Fruit fly (Drosophila melanogaster) whole organism, embryonic: Measurements from ENCODE around the gene par-6.

Experiments
- ATbp ChIP-seq: fragments of 200-800 bp; sonication (Bioruptor generic); optimal IDR thresholded peaks from 2 replicates; lab custom pipeline; 2017; ENCODE audit warnings: missing biosample characterization, mild to moderate bottlenecking, missing genetic modification characterization, missing genetic modification reagents
- Aef1 ChIP-seq: fragments of 200-800 bp; sonication (Bioruptor generic); IDR thresholded peaks from 3 replicates; pipeline ENCODE4 v1.3.6; 2022; ENCODE audit warnings: missing biosample characterization, missing genetic modification characterization
- Bdp1 ChIP-seq: fragments of 200-800 bp; sonication (Bioruptor generic); optimal IDR thresholded peaks from 3 replicates; lab custom pipeline; 2016; ENCODE audit warnings: missing biosample characterization, missing genetic modification characterization
- CG10654 ChIP-seq: fragments of 200-800 bp; sonication (Bioruptor generic); optimal IDR thresholded peaks from 2 replicates; lab custom pipeline; 2016; ENCODE audit warnings: missing biosample characterization, missing genetic modification characterization
- CG11723 ChIP-seq: fragments of 200-800 bp; sonication (Bioruptor generic); optimal IDR thresholded peaks from 2 replicates; lab custom pipeline; 2017; ENCODE audit warnings: missing biosample characterization, mild to moderate bottlenecking, missing genetic modification characterization
- CG12299 ChIP-seq: fragments of 200-800 bp; sonication (Bioruptor generic); optimal IDR thresholded peaks from 2 replicates; lab custom pipeline; 2018; ENCODE audit warnings: missing biosample characterization, mild to moderate bottlenecking, missing genetic modification characterization
- CG12769 ChIP-seq: fragments of 200-800 bp; sonication (Bioruptor generic); optimal IDR thresholded peaks from 2 replicates; lab custom pipeline; 2019; ENCODE audit warnings: missing biosample characterization, mild to moderate bottlenecking, missing genetic modification characterization, moderate library complexity
- CG13123 ChIP-seq: fragments of 200-800 bp; sonication (Bioruptor generic); optimal IDR thresholded peaks from 2 replicates; lab custom pipeline; 2016; ENCODE audit warnings: missing biosample characterization, missing genetic modification characterization
- CG13296 ChIP-seq: fragments of 200-800 bp; sonication (Bioruptor generic); optimal IDR thresholded peaks from 3 replicates; lab custom pipeline; 2018; ENCODE audit warnings: missing biosample characterization, mild to moderate bottlenecking, missing genetic modification characterization
- CG14667 ChIP-seq: fragments of 200-800 bp; sonication (Bioruptor generic); IDR thresholded peaks from 2 replicates; pipeline ENCODE4 v1.3.6; 2022; ENCODE audit warnings: missing biosample characterization, missing genetic modification characterization
- CG15269 ChIP-seq: fragments of 200-800 bp; sonication (Bioruptor generic); optimal IDR thresholded peaks from 2 replicates; lab custom pipeline; 2018; ENCODE audit warnings: missing biosample characterization, mild to moderate bottlenecking, missing genetic modification characterization, moderate library complexity
- CG16779 ChIP-seq: fragments of 200-800 bp; sonication (Bioruptor generic); IDR thresholded peaks from 2 replicates; pipeline ENCODE4 v1.3.6; 2022; ENCODE audit warnings: missing biosample characterization, missing genetic modification characterization
- CG2199 ChIP-seq: fragments of 200-800 bp; sonication (Bioruptor generic); IDR thresholded peaks from 3 replicates; pipeline ENCODE4 v1.3.6; 2022; ENCODE audit warnings: missing biosample characterization, missing genetic modification characterization
- CG6175 ChIP-seq: fragments of 200-800 bp; sonication (Bioruptor generic); IDR thresholded peaks from 3 replicates; pipeline ENCODE4 v1.3.6; 2022; ENCODE audit warnings: missing biosample characterization, missing genetic modification characterization
- CG6765 ChIP-seq: fragments of 200-800 bp; sonication (Bioruptor generic); optimal IDR thresholded peaks from 3 replicates; lab custom pipeline; 2017; ENCODE audit warnings: missing biosample characterization, mild to moderate bottlenecking, missing genetic modification characterization
- CG7372 ChIP-seq: fragments of 200-800 bp; sonication (Bioruptor generic); IDR thresholded peaks from 2 replicates; pipeline ENCODE4 v1.3.6; 2022; ENCODE audit warnings: missing biosample characterization, missing genetic modification characterization
- CG8089 ChIP-seq: fragments of 200-800 bp; sonication (Bioruptor generic); optimal IDR thresholded peaks from 3 replicates; lab custom pipeline; 2016; ENCODE audit warnings: missing biosample characterization, missing genetic modification characterization
- CG8388 ChIP-seq: fragments of 200-800 bp; sonication (Bioruptor generic); optimal IDR thresholded peaks from 2 replicates; lab custom pipeline; 2019; ENCODE audit warnings: missing biosample characterization, mild to moderate bottlenecking, missing genetic modification characterization, moderate library complexity
- CG9727 ChIP-seq: fragments of 200-800 bp; sonication (Bioruptor generic); optimal IDR thresholded peaks from 3 replicates; lab custom pipeline; 2017; ENCODE audit warnings: missing biosample characterization, mild to moderate bottlenecking, missing genetic modification characterization
- CG9932 ChIP-seq: fragments of 200-800 bp; sonication (Bioruptor generic); IDR thresholded peaks from 2 replicates; pipeline ENCODE4 v1.3.6; 2022; ENCODE audit warnings: missing biosample characterization, missing genetic modification characterization
- Camta ChIP-seq: fragments of 200-800 bp; sonication (Bioruptor generic); optimal IDR thresholded peaks from 2 replicates; lab custom pipeline; 2016; ENCODE audit warnings: missing biosample characterization, missing genetic modification characterization
- Chrac-16 ChIP-seq: fragments of 200-800 bp; sonication (Bioruptor generic); optimal IDR thresholded peaks from 3 replicates; lab custom pipeline; 2016; ENCODE audit warnings: missing biosample characterization, missing genetic modification characterization
- CrebB ChIP-seq: fragments of 200-800 bp; sonication (Bioruptor generic); optimal IDR thresholded peaks from 3 replicates; lab custom pipeline; 2018; ENCODE audit warnings: missing biosample characterization, mild to moderate bottlenecking, missing genetic modification characterization
- Gug ChIP-seq: fragments of 200-800 bp; sonication (Bioruptor generic); IDR thresholded peaks from 4 replicates; pipeline ENCODE4 v1.3.6; 2022; ENCODE audit warnings: missing biosample characterization, missing genetic modification characterization
- Hey ChIP-seq: fragments of 200-800 bp; sonication (Bioruptor generic); optimal IDR thresholded peaks from 3 replicates; lab custom pipeline; 2018; ENCODE audit warnings: missing biosample characterization, mild to moderate bottlenecking, missing genetic modification characterization
- Max ChIP-seq: fragments of 200-800 bp; sonication (Bioruptor generic); optimal IDR thresholded peaks from 2 replicates; lab custom pipeline; 2016; ENCODE audit warnings: missing biosample characterization, mild to moderate bottlenecking, missing genetic modification characterization
- NC2β ChIP-seq: fragments of 200-800 bp; sonication (Bioruptor generic); optimal IDR thresholded peaks from 2 replicates; lab custom pipeline; 2016; ENCODE audit warnings: missing biosample characterization, missing genetic modification characterization
- Ravus ChIP-seq: fragments of 200-800 bp; sonication (Bioruptor generic); IDR thresholded peaks from 2 replicates; pipeline ENCODE4 v1.3.6; 2022; ENCODE audit warnings: missing biosample characterization, missing genetic modification characterization
- Scr ChIP-seq: fragments of 200-800 bp; sonication (Bioruptor generic); IDR thresholded peaks from 2 replicates; pipeline ENCODE4 v1.3.6; 2022; ENCODE audit warnings: missing biosample characterization, missing genetic modification characterization; ENCODE audit not compliant: partially characterized antibody
- TFAM ChIP-seq: fragments of 200-800 bp; sonication (Bioruptor generic); optimal IDR thresholded peaks from 2 replicates; lab custom pipeline; 2017; ENCODE audit warnings: missing biosample characterization, missing genetic modification characterization, inconsistent platforms
- YL-1 ChIP-seq: fragments of 200-800 bp; sonication (Bioruptor generic); optimal IDR thresholded peaks from 3 replicates; lab custom pipeline; 2017; ENCODE audit warnings: missing biosample characterization, mild to moderate bottlenecking, missing genetic modification characterization
- br ChIP-seq: fragments of >200 bp; optimal IDR thresholded peaks from 2 replicates; lab custom pipeline; 2017
- ems ChIP-seq: fragments of 200-800 bp; sonication (Bioruptor generic); optimal IDR thresholded peaks from 3 replicates; lab custom pipeline; 2016; ENCODE audit warnings: missing biosample characterization, missing genetic modification characterization
- en ChIP-seq: fragments of 200-800 bp; sonication (Bioruptor generic); optimal IDR thresholded peaks from 2 replicates; lab custom pipeline; 2016; ENCODE audit warnings: missing biosample characterization, missing genetic modification characterization
- gcm2 ChIP-seq: fragments of 200-800 bp; sonication (Bioruptor generic); optimal IDR thresholded peaks from 2 replicates; lab custom pipeline; 2016; ENCODE audit warnings: missing biosample characterization, missing genetic modification characterization
- grau ChIP-seq: fragments of 200-800 bp; optimal IDR thresholded peaks from 3 replicates; lab custom pipeline; 2019; ENCODE audit warnings: missing biosample characterization, mild to moderate bottlenecking, missing genetic modification characterization, moderate library complexity
- h ChIP-seq: fragments of >200 bp; optimal IDR thresholded peaks from 2 replicates; lab custom pipeline; 2017
- insv ChIP-seq, 2 experiments: fragments of 200-800 bp; sonication (Bioruptor generic); optimal IDR thresholded peaks; 3 replicates each; lab custom pipeline; 2016 to 2018; ENCODE audit warnings: missing biosample characterization in 2 of 2, missing genetic modification characterization in 2 of 2
- kah ChIP-seq: fragments of 200-800 bp; sonication (Bioruptor generic); optimal IDR thresholded peaks from 2 replicates; lab custom pipeline; 2018; ENCODE audit warnings: missing biosample characterization, mild to moderate bottlenecking, missing genetic modification characterization
- kni ChIP-seq: fragments of 200-800 bp; sonication (Bioruptor generic); optimal IDR thresholded peaks from 3 replicates; lab custom pipeline; 2017; ENCODE audit warnings: mild to moderate bottlenecking, missing biosample characterization, missing genetic modification reagents, missing genetic modification characterization
- lola ChIP-seq, 3 experiments: fragments of >200 bp in 2 of 3; fragments of 200-800 bp in 1 of 3; sonication (Bioruptor generic) in 1 of 3; optimal IDR thresholded peaks; 2 replicates each; lab custom pipeline; 2017 to 2019; ENCODE audit warnings: missing biosample characterization in 3 of 3, missing genetic modification characterization in 3 of 3, mild to moderate bottlenecking in 1 of 3, moderate library complexity in 1 of 3
- luna ChIP-seq: fragments of 200-800 bp; sonication (Bioruptor generic); optimal IDR thresholded peaks from 2 replicates; lab custom pipeline; 2016; ENCODE audit warnings: missing biosample characterization, missing genetic modification characterization
- mld ChIP-seq: fragments of 200-800 bp; sonication (Bioruptor generic); IDR thresholded peaks from 3 replicates; pipeline ENCODE4 v1.3.6; 2022; ENCODE audit warnings: missing biosample characterization, missing genetic modification characterization; ENCODE audit not compliant: partially characterized antibody
- nom ChIP-seq: fragments of 200-800 bp; sonication (Bioruptor generic); optimal IDR thresholded peaks from 2 replicates; lab custom pipeline; 2017; ENCODE audit warnings: missing biosample characterization, missing genetic modification characterization, mild to moderate bottlenecking, moderate library complexity, missing genetic modification reagents
- pan ChIP-seq, 4 experiments: fragments of >200 bp in 3 of 4; fragments of 200-800 bp in 1 of 4; sonication (Bioruptor generic) in 1 of 4; optimal IDR thresholded peaks in 3 of 4; IDR thresholded peaks in 1 of 4; 2 replicates each; pipeline versions ENCODE4 v1.3.6 to Lab custom; 2017 to 2022; ENCODE audit warnings: missing biosample characterization in 2 of 4, missing genetic modification characterization in 2 of 4, mixed read lengths in 1 of 4
- pfk ChIP-seq: fragments of 200-800 bp; sonication (Bioruptor generic); optimal IDR thresholded peaks from 2 replicates; lab custom pipeline; 2018; ENCODE audit warnings: missing biosample characterization, mild to moderate bottlenecking, missing genetic modification characterization, moderate library complexity
- pnt ChIP-seq: fragments of 200-800 bp; sonication (Bioruptor generic); optimal IDR thresholded peaks from 3 replicates; lab custom pipeline; 2016; ENCODE audit warnings: missing biosample characterization, missing genetic modification characterization
- pzg ChIP-seq: fragments of 200-800 bp; sonication (Bioruptor generic); optimal IDR thresholded peaks from 3 replicates; lab custom pipeline; 2018; ENCODE audit warnings: missing biosample characterization, mild to moderate bottlenecking, missing genetic modification characterization, moderate library complexity
- repo ChIP-seq: fragments of 200-800 bp; sonication (Bioruptor generic); optimal IDR thresholded peaks from 2 replicates; lab custom pipeline; 2016; ENCODE audit warnings: missing biosample characterization, missing genetic modification characterization
- slbo ChIP-seq: fragments of 200-800 bp; sonication (Bioruptor generic); IDR thresholded peaks from 2 replicates; pipeline ENCODE4 v1.3.6; 2022; ENCODE audit warnings: missing biosample characterization, missing genetic modification characterization
- sug ChIP-seq: fragments of 200-800 bp; optimal IDR thresholded peaks from 2 replicates; lab custom pipeline; 2019; ENCODE audit warnings: missing biosample characterization, mild to moderate bottlenecking, missing genetic modification characterization, moderate library complexity
- zfh1 ChIP-seq: fragments of 200-800 bp; sonication (Bioruptor generic); IDR thresholded peaks from 3 replicates; pipeline ENCODE4 v1.3.6; 2022; ENCODE audit warnings: missing biosample characterization, missing genetic modification characterization

par-6 gene

DNA sequence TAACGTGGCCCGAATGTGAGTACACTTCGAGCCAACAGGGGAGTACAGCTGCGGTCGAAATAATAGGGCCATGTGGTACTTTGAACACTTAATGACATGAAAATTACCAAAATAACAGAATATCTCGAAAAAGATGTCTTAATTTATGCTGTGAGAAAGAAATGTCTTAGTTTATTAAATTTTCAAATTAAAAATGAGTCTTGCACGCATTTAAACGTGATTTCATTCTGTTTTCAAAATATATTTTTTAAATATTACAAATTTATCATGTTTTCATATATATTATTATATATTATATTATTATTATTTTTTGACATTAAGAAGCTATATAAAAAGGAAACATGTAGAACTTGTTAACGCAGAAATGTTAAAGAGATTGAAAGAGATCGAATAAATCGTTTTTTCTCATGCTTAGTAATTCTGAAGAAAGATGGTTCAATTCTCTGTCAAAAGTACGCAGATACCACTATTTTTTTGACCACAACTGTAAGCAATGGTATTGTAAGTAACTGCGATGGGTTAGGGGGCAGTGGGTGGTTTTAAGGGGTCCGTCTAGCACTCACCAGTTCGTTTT lies 8.2 kb upstream of the par-6 start (continued):
- TF ChIP-seq CrebB (no peak), zfh1 (GFP tag; lab: Robert Waterston, UW) (no peak), nom (GFP tag; lab: Kevin White, UChicago) (no peak), luna (no peak), CG11723 (no peak), CG8388 (GFP tag; lab: Kevin White, UChicago) (no peak), pan (optimal IDR thresholded peaks at IDR 0.05; lab: Kevin White, UChicago) (no peak), pan (GFP tag; optimal IDR thresholded peaks at IDR 0.05 in 1 of 2, IDR thresholded peaks at IDR 0.05 in 1 of 2) (no peak), Scr (GFP tag; lab: Robert Waterston, UW) (no peak), pfk (GFP tag; lab: Kevin White, UChicago) (no peak), Max (GFP tag; lab: Kevin White, UChicago) (no peak), CG12299 (tag; lab: Kevin White, UChicago) (no peak), br (lab: Kevin White, UChicago) (no peak), lola (GFP tag; optimal IDR thresholded peaks at IDR 0.05; lab: Kevin White, UChicago) (no peak), Chrac-16 (no peak), CG8089 (GFP tag; lab: Kevin White, UChicago) (no peak), pnt (GFP tag; lab: Kevin White, UChicago) (no peak), Gug (GFP tag; lab: Robert Waterston, UW) (no peak), Camta (GFP tag; lab: Kevin White, UChicago) (no peak), TFAM (no peak), pzg (GFP tag; lab: Kevin White, UChicago) (no peak), CG15269 (tag; lab: Kevin White, UChicago) (peak; percentile 34), CG16779 (GFP tag; lab: Robert Waterston, UW) (no peak), CG7372 (GFP tag; lab: Robert Waterston, UW) (no peak), Ravus (GFP tag; lab: Robert Waterston, UW) (no peak), CG10654 (no peak), Bdp1 (no peak), en (GFP tag; lab: Kevin White, UChicago) (no peak), repo (no peak), Hey (tag; lab: Kevin White, UChicago) (no peak), mld (GFP tag; lab: Robert Waterston, UW) (no peak), YL-1 (GFP tag; lab: Kevin White, UChicago) (no peak), ATbp (GFP tag; lab: Kevin White, UChicago) (no peak), CG6175 (GFP tag; lab: Robert Waterston, UW) (no peak), CG13296 (GFP tag; lab: Kevin White, UChicago) (peak; percentile 53), sug (tag; lab: Kevin White, UChicago) (no peak), insv (GFP tag; optimal IDR thresholded peaks at IDR 0.05; lab: Kevin White, UChicago) (no peak), gcm2 (GFP tag; lab: Kevin White, UChicago) (no peak), CG2199 (no peak), slbo (GFP tag; lab: Robert Waterston, UW) (no peak), ems (GFP tag; lab: Kevin White, UChicago) (no peak), h (lab: Kevin White, UChicago) (no peak), CG12769 (tag; lab: Kevin White, UChicago) (no peak), Aef1 (GFP tag; lab: Robert Waterston, UW) (no peak), NC2β (GFP tag; lab: Kevin White, UChicago) (no peak), CG6765 (GFP tag; lab: Kevin White, UChicago) (no peak), kni (no peak), grau (peak; percentile 24), kah (GFP tag; lab: Kevin White, UChicago) (no peak), CG9727 (GFP tag; lab: Kevin White, UChicago) (peak; percentile 19), CG14667 (GFP tag; lab: Robert Waterston, UW) (no peak), CG9932 (no peak), CG13123 (GFP tag; lab: Kevin White, UChicago) (no peak)
